Fruit fly (Drosophila melanogaster) whole organism, embryonic: ENCODE measurements around the gene IscU.
A peak's percentile ranks its signal among the peaks of the same experiment; 100 is the strongest.

Source experiments
- CG1024 ChIP-seq: fragments of 200-800 bp; sonication (Bioruptor generic); IDR thresholded peaks from 2 replicates; pipeline ENCODE4 v1.3.6; 2022; ENCODE audit warnings: missing biosample characterization, missing genetic modification characterization
- CG10431 ChIP-seq: fragments of 200-800 bp; sonication (Bioruptor generic); optimal IDR thresholded peaks from 3 replicates; lab custom pipeline; 2018; ENCODE audit warnings: missing biosample characterization, mild to moderate bottlenecking, missing genetic modification characterization
- CG10959 ChIP-seq: fragments of 200-800 bp; sonication (Bioruptor generic); IDR thresholded peaks from 2 replicates; pipeline ENCODE4 v1.3.6; 2022; ENCODE audit warnings: missing biosample characterization, missing genetic modification characterization
- CG10979 ChIP-seq: fragments of 200-800 bp; sonication (Bioruptor generic); optimal IDR thresholded peaks from 2 replicates; lab custom pipeline; 2018; ENCODE audit warnings: missing biosample characterization, mild to moderate bottlenecking, missing genetic modification characterization, moderate library complexity
- CG11085 ChIP-seq: fragments of 200-800 bp; sonication (Bioruptor generic); IDR thresholded peaks from 2 replicates; pipeline ENCODE4 v1.3.6; 2022; ENCODE audit warnings: missing biosample characterization, missing genetic modification characterization
- CG12155 ChIP-seq: fragments of 200-800 bp; sonication (Bioruptor generic); optimal IDR thresholded peaks from 3 replicates; lab custom pipeline; 2016; ENCODE audit warnings: missing biosample characterization, missing genetic modification characterization
- CG13287 ChIP-seq: fragments of 200-800 bp; sonication (Bioruptor generic); IDR thresholded peaks from 2 replicates; pipeline ENCODE4 v1.3.6; 2022; ENCODE audit warnings: missing biosample characterization, missing genetic modification characterization; ENCODE audit not compliant: partially characterized antibody
- CG16815 ChIP-seq: fragments of 200-800 bp; sonication (Bioruptor generic); optimal IDR thresholded peaks from 3 replicates; lab custom pipeline; 2017; ENCODE audit warnings: missing biosample characterization, mild to moderate bottlenecking, missing genetic modification characterization
- CG16863 ChIP-seq: fragments of 200-800 bp; sonication (Bioruptor generic); optimal IDR thresholded peaks from 3 replicates; lab custom pipeline; 2016; ENCODE audit warnings: missing biosample characterization, missing genetic modification characterization
- CG17385 ChIP-seq: fragments of 200-800 bp; sonication (Bioruptor generic); optimal IDR thresholded peaks from 3 replicates; lab custom pipeline; 2018; ENCODE audit warnings: missing biosample characterization, mild to moderate bottlenecking, missing genetic modification characterization
- CG3726 ChIP-seq: fragments of 200-800 bp; sonication (Bioruptor generic); IDR thresholded peaks from 3 replicates; pipeline ENCODE4, ENCODE4 v1.3.6; 2022; ENCODE audit warnings: missing biosample characterization, missing genetic modification characterization
- CG4360 ChIP-seq: fragments of 200-800 bp; sonication (Bioruptor generic); IDR thresholded peaks from 2 replicates; pipeline ENCODE4 v1.3.6; 2022; ENCODE audit warnings: missing biosample characterization, missing genetic modification characterization
- CG6689 ChIP-seq: fragments of 200-800 bp; sonication (Bioruptor generic); IDR thresholded peaks from 2 replicates; pipeline ENCODE4 v1.3.6; 2022; ENCODE audit warnings: missing biosample characterization, missing genetic modification characterization
- CG6765 ChIP-seq: fragments of 200-800 bp; sonication (Bioruptor generic); optimal IDR thresholded peaks from 3 replicates; lab custom pipeline; 2017; ENCODE audit warnings: missing biosample characterization, mild to moderate bottlenecking, missing genetic modification characterization
- CG7556 ChIP-seq: fragments of 200-800 bp; sonication (Bioruptor generic); optimal IDR thresholded peaks from 2 replicates; lab custom pipeline; 2017; ENCODE audit warnings: missing biosample characterization, mild to moderate bottlenecking, missing genetic modification characterization
- CG7963 ChIP-seq: fragments of 200-800 bp; sonication (Bioruptor generic); IDR thresholded peaks from 3 replicates; pipeline ENCODE4 v1.3.6; 2022; ENCODE audit warnings: missing biosample characterization, missing genetic modification characterization; ENCODE audit not compliant: partially characterized antibody
- CG8359 ChIP-seq: fragments of 200-800 bp; sonication (Bioruptor generic); optimal IDR thresholded peaks from 2 replicates; lab custom pipeline; 2017; ENCODE audit warnings: missing biosample characterization, mild to moderate bottlenecking, missing genetic modification characterization, borderline replicate concordance
- CG8388 ChIP-seq: fragments of 200-800 bp; sonication (Bioruptor generic); optimal IDR thresholded peaks from 2 replicates; lab custom pipeline; 2019; ENCODE audit warnings: missing biosample characterization, mild to moderate bottlenecking, missing genetic modification characterization, moderate library complexity
- CTCF ChIP-seq: fragments of 200-800 bp; sonication (Bioruptor generic); optimal IDR thresholded peaks from 2 replicates; lab custom pipeline; 2017; ENCODE audit warnings: missing biosample characterization, mild to moderate bottlenecking, missing genetic modification characterization, moderate library complexity
- CkIIα-i1 ChIP-seq: fragments of 200-800 bp; sonication (Bioruptor generic); IDR thresholded peaks from 2 replicates; pipeline ENCODE4 v1.3.6; 2022; ENCODE audit warnings: missing biosample characterization, missing genetic modification characterization
- Deaf1 ChIP-seq: fragments of 200-800 bp; optimal IDR thresholded peaks from 3 replicates; lab custom pipeline; 2019; ENCODE audit warnings: missing biosample characterization, mild to moderate bottlenecking, missing genetic modification characterization, moderate library complexity
- Dref ChIP-seq: fragments of 200-800 bp; sonication (Bioruptor generic); IDR thresholded peaks from 2 replicates; pipeline ENCODE4 v1.3.6; 2022; ENCODE audit warnings: missing biosample characterization, missing genetic modification characterization
- Ets65A ChIP-seq: fragments of 200-800 bp; sonication (Bioruptor generic); peaks from one replicate; lab custom pipeline; 2016; ENCODE audit warnings: missing biosample characterization, missing genetic modification characterization
- HHEX ChIP-seq: fragments of 200-800 bp; sonication (Bioruptor generic); optimal IDR thresholded peaks from 3 replicates; lab custom pipeline; 2017; ENCODE audit warnings: missing biosample characterization, mild to moderate bottlenecking, missing genetic modification characterization, missing genetic modification reagents
- Jarid2 ChIP-seq: fragments of 200-800 bp; sonication (Bioruptor generic); optimal IDR thresholded peaks from 3 replicates; lab custom pipeline; 2017; ENCODE audit warnings: mild to moderate bottlenecking, missing biosample characterization, missing genetic modification reagents, missing genetic modification characterization
- Kr ChIP-seq: fragments of 200-800 bp; sonication (Bioruptor generic); optimal IDR thresholded peaks from 2 replicates; lab custom pipeline; 2017; ENCODE audit warnings: missing biosample characterization, mild to moderate bottlenecking, missing genetic modification characterization
- MESR4 ChIP-seq: fragments of 200-800 bp; sonication (Bioruptor generic); optimal IDR thresholded peaks from 2 replicates; lab custom pipeline; 2018; ENCODE audit warnings: missing biosample characterization, mild to moderate bottlenecking, missing genetic modification characterization, moderate library complexity
- Rx ChIP-seq: fragments of 200-800 bp; sonication (Bioruptor generic); IDR thresholded peaks from 2 replicates; pipeline ENCODE4 v1.3.6; 2022; ENCODE audit warnings: missing biosample characterization, missing genetic modification characterization
- Sox100B ChIP-seq: fragments of 200-800 bp; sonication (Bioruptor generic); optimal IDR thresholded peaks from 3 replicates; lab custom pipeline; 2018; ENCODE audit warnings: missing biosample characterization, mild to moderate bottlenecking, missing genetic modification characterization
- Vsx1 ChIP-seq: fragments of 200-800 bp; sonication (Bioruptor generic); optimal IDR thresholded peaks from 2 replicates; lab custom pipeline; 2017; ENCODE audit warnings: missing biosample characterization, mild to moderate bottlenecking, missing genetic modification characterization, missing genetic modification reagents
- Xbp1 ChIP-seq: fragments of 200-800 bp; sonication (Bioruptor generic); optimal IDR thresholded peaks from 3 replicates; lab custom pipeline; 2016; ENCODE audit warnings: missing biosample characterization, mild to moderate bottlenecking, missing genetic modification characterization
- br ChIP-seq: fragments of >200 bp; optimal IDR thresholded peaks from 2 replicates; lab custom pipeline; 2017
- cas ChIP-seq: fragments of 200-800 bp; sonication (Bioruptor generic); IDR thresholded peaks from 2 replicates; pipeline ENCODE4 v1.3.6; 2022; ENCODE audit warnings: missing biosample characterization, missing genetic modification characterization
- chm ChIP-seq: fragments of 200-800 bp; sonication (Bioruptor generic); IDR thresholded peaks from 2 replicates; pipeline ENCODE4 v1.3.6; 2022; ENCODE audit warnings: missing biosample characterization, missing genetic modification characterization
- dpn ChIP-seq, 2 experiments: fragments of 200-800 bp; sonication (Bioruptor generic); optimal IDR thresholded peaks; 3 replicates each; lab custom pipeline; 2016; ENCODE audit warnings: missing biosample characterization in 2 of 2, missing genetic modification characterization in 2 of 2
- dysf ChIP-seq: fragments of 200-800 bp; sonication (Bioruptor generic); IDR thresholded peaks from 3 replicates; pipeline ENCODE4 v1.3.6; 2022; ENCODE audit warnings: missing biosample characterization, missing genetic modification characterization
- eyg ChIP-seq: fragments of 200-800 bp; sonication (Bioruptor generic); optimal IDR thresholded peaks from 3 replicates; lab custom pipeline; 2016; ENCODE audit warnings: missing biosample characterization, missing genetic modification characterization
- fu2 ChIP-seq: fragments of 200-800 bp; sonication (Bioruptor generic); optimal IDR thresholded peaks from 2 replicates; lab custom pipeline; 2016; ENCODE audit warnings: missing biosample characterization, missing genetic modification characterization
- gcm ChIP-seq: fragments of 200-800 bp; sonication (Bioruptor generic); optimal IDR thresholded peaks from 2 replicates; lab custom pipeline; 2019; ENCODE audit warnings: missing biosample characterization, mild to moderate bottlenecking, missing genetic modification characterization, moderate library complexity
- her ChIP-seq: fragments of 200-800 bp; sonication (Bioruptor generic); optimal IDR thresholded peaks from 2 replicates; lab custom pipeline; 2016; ENCODE audit warnings: missing biosample characterization, missing genetic modification characterization
- hth ChIP-seq: fragments of >200 bp; optimal IDR thresholded peaks from 2 replicates; lab custom pipeline; 2017; ENCODE audit warnings: inconsistent platforms
- lilli ChIP-seq: fragments of 200-800 bp; sonication (Bioruptor generic); optimal IDR thresholded peaks from 3 replicates; lab custom pipeline; 2016; ENCODE audit warnings: missing biosample characterization, missing genetic modification characterization
- luna ChIP-seq: fragments of 200-800 bp; sonication (Bioruptor generic); optimal IDR thresholded peaks from 2 replicates; lab custom pipeline; 2016; ENCODE audit warnings: missing biosample characterization, missing genetic modification characterization
- nerfin-2 ChIP-seq: fragments of 200-800 bp; sonication (Bioruptor generic); IDR thresholded peaks from 2 replicates; pipeline ENCODE4 v1.3.6; 2022; ENCODE audit warnings: missing biosample characterization, missing genetic modification characterization; ENCODE audit not compliant: partially characterized antibody
- pho ChIP-seq: fragments of 200-800 bp; sonication (Bioruptor generic); optimal IDR thresholded peaks from 2 replicates; lab custom pipeline; 2016; ENCODE audit warnings: missing biosample characterization, missing genetic modification characterization
- pnt ChIP-seq: fragments of 200-800 bp; sonication (Bioruptor generic); optimal IDR thresholded peaks from 3 replicates; lab custom pipeline; 2016; ENCODE audit warnings: missing biosample characterization, missing genetic modification characterization
- sc ChIP-seq, 3 experiments: fragments of >200 bp in 2 of 3; fragments of 200-800 bp in 1 of 3; sonication (Bioruptor generic) in 1 of 3; optimal IDR thresholded peaks; 2 replicates in 2 of 3; 3 replicates in 1 of 3; lab custom pipeline; 2017; ENCODE audit warnings: mild to moderate bottlenecking in 1 of 3, missing biosample characterization in 1 of 3, missing genetic modification characterization in 1 of 3, missing genetic modification reagents in 1 of 3
- sd ChIP-seq: fragments of 200-800 bp; sonication (Bioruptor generic); optimal IDR thresholded peaks from 3 replicates; lab custom pipeline; 2018; ENCODE audit warnings: missing biosample characterization, mild to moderate bottlenecking, missing genetic modification characterization, moderate library complexity
- sima ChIP-seq: fragments of 200-800 bp; sonication (Bioruptor generic); optimal IDR thresholded peaks from 2 replicates; lab custom pipeline; 2016; ENCODE audit warnings: missing biosample characterization, missing genetic modification characterization
- slou ChIP-seq: fragments of 200-800 bp; sonication (Bioruptor generic); optimal IDR thresholded peaks from 3 replicates; lab custom pipeline; 2016; ENCODE audit warnings: missing biosample characterization, missing genetic modification characterization
- vnd ChIP-seq: fragments of 200-800 bp; sonication (Bioruptor generic); IDR thresholded peaks from 3 replicates; pipeline ENCODE4 v1.3.6; 2022; ENCODE audit warnings: missing biosample characterization, missing genetic modification characterization; ENCODE audit not compliant: partially characterized antibody

The IscU gene

dm6 chr3R:8820428-8820912, 3.5 kb downstream of the IscU start, which contains the start of gene aqz (continued):
- TF ChIP-seq chm (peak; percentile 95), CG6689 (GFP tag; lab: Robert Waterston, UW) (peak; percentile 35; the same call in 1 of the 2 replicates), Jarid2 (GFP tag; lab: Kevin White, UChicago) (peak; percentile 88), CG16815 (GFP tag; lab: Kevin White, UChicago) (no peak), CG7963 (GFP tag; lab: Robert Waterston, UW) (no peak), pnt (GFP tag; lab: Kevin White, UChicago) (peak; percentile 15), eyg (GFP tag; lab: Kevin White, UChicago) (peak; percentile 56), dpn (GFP tag; optimal IDR thresholded peaks at IDR 0.05; lab: Kevin White, UChicago) (peak; percentile 56 to 58), CG11085 (GFP tag; lab: Robert Waterston, UW) (peak; percentile 48), vnd (peak; percentile 19; the same call in 1 of the 3 replicates), CG1024 (GFP tag; lab: Robert Waterston, UW) (peak; percentile 77), sima (GFP tag; lab: Kevin White, UChicago) (no peak), CG6765 (peak; percentile 70), CkIIα-i1 (no peak), Dref (GFP tag; lab: Robert Waterston, UW) (peak; percentile 74), her (GFP tag; lab: Kevin White, UChicago) (peak; percentile 76), CG3726 (GFP tag; lab: Robert Waterston, UW) (no peak), lilli (peak; percentile 76), Deaf1 (tag; lab: Kevin White, UChicago) (peak; percentile 54), dysf (GFP tag; lab: Robert Waterston, UW) (peak; percentile 59; the same call in 1 of the 3 replicates), CG10979 (tag; lab: Kevin White, UChicago) (peak; percentile 37), gcm (GFP tag; lab: Kevin White, UChicago) (peak; percentile 42), nerfin-2 (GFP tag; lab: Robert Waterston, UW) (peak; percentile 43; the same call in 1 of the 2 replicates), sd (tag; lab: Kevin White, UChicago) (peak; percentile 78), CTCF (GFP tag; lab: Kevin White, UChicago) (peak; percentile 76), CG4360 (GFP tag; lab: Robert Waterston, UW) (peak; percentile 50), hth (lab: Kevin White, UChicago) (no peak), sc (optimal IDR thresholded peaks at IDR 0.05; lab: Kevin White, UChicago) (no peak), sc (GFP tag; optimal IDR thresholded peaks at IDR 0.05; lab: Kevin White, UChicago) (peak; percentile 11), CG12155 (peak; percentile 8), Rx (no peak), CG13287 (GFP tag; lab: Robert Waterston, UW) (peak; percentile 62), CG10959 (no peak; the same call in 1 of the 2 replicates), CG10431 (GFP tag; lab: Kevin White, UChicago) (peak; percentile 42), cas (GFP tag; lab: Robert Waterston, UW) (no peak), MESR4 (GFP tag; lab: Kevin White, UChicago) (peak; percentile 76), Vsx1 (GFP tag; lab: Kevin White, UChicago) (no peak), luna (peak; percentile 40), fu2 (peak; percentile 58), Sox100B (GFP tag; lab: Kevin White, UChicago) (no peak), CG8388 (GFP tag; lab: Kevin White, UChicago) (peak; percentile 12), pho (GFP tag; lab: Kevin White, UChicago) (peak; percentile 67), HHEX (GFP tag; lab: Kevin White, UChicago) (peak; percentile 63), CG17385 (GFP tag; lab: Kevin White, UChicago) (peak; percentile 73), CG8359 (GFP tag; lab: Kevin White, UChicago) (no peak), br (lab: Kevin White, UChicago) (no peak), slou (GFP tag; lab: Kevin White, UChicago) (peak; percentile 8), CG7556 (GFP tag; lab: Kevin White, UChicago) (no peak), CG16863 (peak; percentile 33), Xbp1 (GFP tag; lab: Kevin White, UChicago) (peak; percentile 58), Kr (GFP tag; lab: Kevin White, UChicago) (no peak), Ets65A (GFP tag; lab: Kevin White, UChicago) (peak; percentile 95)
